Worm (Caenorhabditis elegans): ENCODE results near the gene K07G6.1.

DNA sequence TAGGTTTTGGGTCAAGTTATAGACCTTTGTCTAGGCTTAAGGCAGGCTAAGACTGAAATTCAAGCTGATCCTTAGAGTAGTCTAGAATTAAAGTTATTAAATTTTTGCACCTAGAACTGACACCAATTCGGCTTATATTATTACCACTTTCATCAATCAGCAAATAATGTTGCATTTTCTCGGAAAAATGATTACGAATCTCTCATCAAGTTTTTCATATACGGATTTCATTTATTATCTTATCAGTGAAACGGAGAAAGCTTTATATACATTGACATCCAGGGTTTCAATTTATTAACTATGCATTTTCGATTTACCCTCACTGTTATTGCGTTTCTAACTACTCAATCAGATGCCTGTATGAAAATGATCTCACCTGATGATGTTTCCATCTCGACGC, at the start of gene K07G6.1:
- TF ChIP-seq Y53G8AR.9 (GFP tag; conservative IDR thresholded peaks at IDR 0.05) (no peak), mes-4 (tag; optimal IDR thresholded peaks at IDR 0.05) (no peak), ztf-22 (GFP tag; optimal IDR thresholded peaks at IDR 0.05) (no peak), dox-1 (GFP tag; IDR thresholded peaks at IDR 0.05) (no peak), ama-1 (optimal IDR thresholded peaks at IDR 0.05) (no peak), ama-1 (GFP tag; optimal IDR thresholded peaks at IDR 0.05) (no peak), nhr-90 (tag; optimal IDR thresholded peaks at IDR 0.05) (no peak), snpc-4 (GFP tag; optimal IDR thresholded peaks at IDR 0.05) (no peak), snpc-4 (tag; optimal IDR thresholded peaks at IDR 0.05) (no peak), snpc-1.3 (tag; optimal IDR thresholded peaks at IDR 0.05; ENCODE audit: insufficient read depth) (no peak), attf-5 (GFP tag; optimal IDR thresholded peaks at IDR 0.05) (no peak), lsy-27 (tag; optimal IDR thresholded peaks at IDR 0.05; ENCODE audit: borderline replicate concordance, insufficient read depth) (no peak), pha-4 (tag; optimal IDR thresholded peaks at IDR 0.05) (no peak), rec-8 (tag; optimal IDR thresholded peaks at IDR 0.05) (no peak), ceh-40 (GFP tag; IDR thresholded peaks at IDR 0.05) (no peak)
